Fruit fly (Drosophila melanogaster): ENCODE results near the gene Acp1.

DNA sequence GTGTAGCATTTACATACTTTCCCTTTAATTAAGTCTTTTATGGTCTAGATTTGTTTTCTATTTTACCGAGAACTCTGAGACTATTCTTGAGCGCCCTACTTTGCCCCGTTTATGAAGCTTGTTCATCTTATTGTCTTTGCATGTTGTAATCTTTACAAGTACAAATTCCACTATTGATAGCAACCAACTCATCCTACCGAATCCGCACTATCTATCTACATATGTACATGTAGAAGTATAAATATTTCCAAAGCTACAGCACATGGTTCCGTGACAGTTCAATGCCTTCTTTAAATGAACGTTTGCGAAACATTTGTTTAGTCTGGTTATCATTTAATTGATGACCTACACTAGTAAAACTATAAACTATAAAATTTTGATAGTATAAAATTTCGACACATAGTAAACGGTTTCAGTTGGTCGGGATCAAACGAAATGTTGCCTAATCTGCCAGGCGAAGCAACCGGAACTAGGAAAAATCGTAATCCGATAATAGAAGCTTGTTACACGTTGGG lies 47.7 kb upstream of the Acp1 start:
- TF ChIP-seq EcR (GFP tag; optimal IDR thresholded peaks at IDR 0.05) (no peak), CG8301 (tag; optimal IDR thresholded peaks at IDR 0.05) (no peak), CG14655 (GFP tag; optimal IDR thresholded peaks at IDR 0.05) (no peak), CG17806 (tag; optimal IDR thresholded peaks at IDR 0.05) (no peak), gl (tag; optimal IDR thresholded peaks at IDR 0.05) (no peak), Pif1A (GFP tag; optimal IDR thresholded peaks at IDR 0.05) (no peak), D1 (tag; optimal IDR thresholded peaks at IDR 0.05) (no peak), CG15710 (tag; optimal IDR thresholded peaks at IDR 0.05) (no peak), Snoo (tag; optimal IDR thresholded peaks at IDR 0.05) (no peak), CG4496 (GFP tag; IDR thresholded peaks at IDR 0.05) (no peak), Pif1B (GFP tag; optimal IDR thresholded peaks at IDR 0.05) (no peak)

Measured in whole organism, pupa.